Fruit fly (Drosophila melanogaster): ENCODE results near the gene fd102C.

dm6 chr4:806960-807359 lies 37.4 kb downstream of the fd102C start:
- TF ChIP-seq Sox102F (GFP tag; optimal IDR thresholded peaks at IDR 0.05), result no peak
- no peak for TF ChIP-seq fkh (GFP tag; optimal IDR thresholded peaks at IDR 0.05)
- TF ChIP-seq Sox14 (GFP tag; optimal IDR thresholded peaks at IDR 0.05), result no peak
- TF ChIP-seq Smox (GFP tag; optimal IDR thresholded peaks at IDR 0.05), result no peak
- TF ChIP-seq lz (GFP tag; optimal IDR thresholded peaks at IDR 0.05), result no peak
- TF ChIP-seq Gug (GFP tag; IDR thresholded peaks at IDR 0.05), result no peak
- no peak for TF ChIP-seq Ets21C (GFP tag; optimal IDR thresholded peaks at IDR 0.05)
- no peak for TF ChIP-seq eg (GFP tag; IDR thresholded peaks at IDR 0.05)
- TF ChIP-seq CG31627 (GFP tag; optimal IDR thresholded peaks at IDR 0.05), result no peak
- TF ChIP-seq CG16779 (tag; optimal IDR thresholded peaks at IDR 0.05), result no peak
- no peak for TF ChIP-seq CG1621 (tag; optimal IDR thresholded peaks at IDR 0.05)
- no peak for TF ChIP-seq OdsH (GFP tag; optimal IDR thresholded peaks at IDR 0.05)
- TF ChIP-seq CG3032 (tag; optimal IDR thresholded peaks at IDR 0.05), result no peak
- TF ChIP-seq CG11294 (GFP tag; IDR thresholded peaks at IDR 0.05), result no peak
